Fruit fly (Drosophila melanogaster) whole organism, pupa: ENCODE results near the gene CG11768.

Experiments used
- CG13204 ChIP-seq: fragments of 200-800 bp; sonication (Bioruptor generic); optimal IDR thresholded peaks from 2 replicates; lab custom pipeline; 2018; ENCODE audit warnings: missing biosample characterization, mild to moderate bottlenecking, missing genetic modification characterization, moderate library complexity
- CG8159 ChIP-seq: fragments of 200-800 bp; sonication (Bioruptor generic); optimal IDR thresholded peaks from 3 replicates; lab custom pipeline; 2018; ENCODE audit warnings: missing biosample characterization, mild to moderate bottlenecking, missing genetic modification characterization, moderate library complexity
- D1 ChIP-seq: fragments of 200-800 bp; sonication (Bioruptor generic); optimal IDR thresholded peaks from 2 replicates; lab custom pipeline; 2018; ENCODE audit warnings: missing biosample characterization, mild to moderate bottlenecking, missing genetic modification characterization, moderate library complexity
- EcR ChIP-seq: fragments of 200-800 bp; sonication (Bioruptor generic); optimal IDR thresholded peaks from 3 replicates; lab custom pipeline; 2019; ENCODE audit warnings: missing biosample characterization, missing genetic modification characterization, mild to moderate bottlenecking, moderate library complexity, missing genetic modification reagents
- Pif1A ChIP-seq: fragments of 200-800 bp; sonication (Bioruptor generic); optimal IDR thresholded peaks from 3 replicates; lab custom pipeline; 2016; ENCODE audit warnings: missing biosample characterization, missing genetic modification characterization
- Snoo ChIP-seq: fragments of 200-800 bp; sonication (Bioruptor generic); optimal IDR thresholded peaks from 3 replicates; lab custom pipeline; 2017; ENCODE audit warnings: missing biosample characterization, mild to moderate bottlenecking, missing genetic modification characterization, inconsistent platforms
- rn ChIP-seq: fragments of 200-800 bp; sonication (Bioruptor generic); IDR thresholded peaks from 2 replicates; pipeline ENCODE4 v1.3.6; 2022; ENCODE audit warnings: missing biosample characterization, missing genetic modification characterization

DNA sequence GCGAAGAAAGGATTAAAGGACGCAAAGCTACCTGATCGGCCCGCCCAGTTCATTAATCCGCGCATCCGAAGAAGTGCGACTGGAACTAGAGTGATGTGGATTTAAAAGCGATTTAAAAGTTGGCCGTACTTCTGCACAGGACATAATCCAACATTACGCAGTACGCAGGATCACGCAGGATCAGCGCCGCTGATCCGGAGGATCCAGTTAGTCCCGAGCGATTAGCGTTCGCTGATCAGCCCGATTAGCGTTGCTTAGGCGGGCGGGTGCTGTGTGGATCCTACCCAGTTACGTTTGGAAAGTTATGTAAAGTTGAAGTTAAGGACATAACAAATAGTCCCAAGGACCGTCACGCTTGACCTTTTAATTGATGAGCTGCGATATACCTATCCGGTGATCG lies 68.8 kb downstream of the CG11768 start:
- no peak for TF ChIP-seq Pif1A (GFP tag; lab: Kevin White, UChicago)
- no peak for TF ChIP-seq CG13204 (GFP tag; lab: Kevin White, UChicago)
- TF ChIP-seq Snoo, result no peak
- no peak for TF ChIP-seq D1 (tag; lab: Kevin White, UChicago)
- no peak for TF ChIP-seq CG8159 (tag; lab: Kevin White, UChicago)
- no peak for TF ChIP-seq rn
- TF ChIP-seq EcR (GFP tag; lab: Kevin White, UChicago), result no peak
